Worm (Caenorhabditis elegans) whole organism, L1 larva: ENCODE results near the gene lin-14.
A peak's percentile ranks its signal among the peaks of the same experiment; 100 is the strongest.

Source experiments
- C04F5.9 ChIP-seq: sonication (generic microtip); optimal IDR thresholded peaks from 2 replicates; lab custom pipeline; 2016; ENCODE audit warnings: missing genetic modification characterization, missing compliant biosample characterization
- C34B4.2 ChIP-seq: sonication (generic microtip); optimal IDR thresholded peaks from 2 replicates; lab custom pipeline; 2017; ENCODE audit warnings: mild to moderate bottlenecking, missing genetic modification characterization, missing compliant biosample characterization
- aha-1 ChIP-seq: fragments of 150-350 bp; optimal IDR thresholded peaks from 2 replicates; lab custom pipeline; 2014; ENCODE audit warnings: missing biosample characterization, missing genetic modification characterization
- alr-1 ChIP-seq: fragments of 200-800 bp; sonication (Bioruptor generic); optimal IDR thresholded peaks from 2 replicates; lab custom pipeline; 2018; ENCODE audit warnings: borderline replicate concordance, mild to moderate bottlenecking, missing genetic modification characterization, missing compliant biosample characterization
- aly-2 ChIP-seq: fragments of 150-350 bp; optimal IDR thresholded peaks from 2 replicates; lab custom pipeline; 2014; ENCODE audit warnings: missing biosample characterization, missing genetic modification characterization
- ama-1 ChIP-seq: fragments of 150-350 bp; optimal IDR thresholded peaks from 2 replicates; lab custom pipeline; 2014
- blmp-1 ChIP-seq: fragments of 150-350 bp; optimal IDR thresholded peaks from 2 replicates; lab custom pipeline; 2014; ENCODE audit warnings: missing biosample characterization, missing genetic modification characterization
- ceh-8 ChIP-seq: fragments of 200-800 bp; sonication (Bioruptor generic); optimal IDR thresholded peaks from 2 replicates; lab custom pipeline; 2018; ENCODE audit warnings: mild to moderate bottlenecking, missing genetic modification characterization, moderate library complexity, missing compliant biosample characterization
- ceh-88 ChIP-seq: fragments of 200-800 bp; sonication (Bioruptor generic); IDR thresholded peaks from 2 replicates; pipeline ENCODE4 v1.3.6; 2022; ENCODE audit warnings: missing genetic modification characterization, missing compliant biosample characterization
- efl-3 ChIP-seq: fragments of 200-800 bp; sonication (Bioruptor generic); optimal IDR thresholded peaks from 2 replicates; lab custom pipeline; 2018; ENCODE audit warnings: mild to moderate bottlenecking, missing genetic modification characterization, missing compliant biosample characterization
- egl-27 ChIP-seq, 2 experiments: fragments of 150-350 bp in 1 of 2; sonication (generic microtip); optimal IDR thresholded peaks; 3 replicates each; lab custom pipeline; 2017 to 2018; ENCODE audit warnings: missing biosample characterization in 2 of 2, missing genetic modification characterization in 2 of 2, missing genetic modification reagents in 2 of 2
- elt-2 ChIP-seq: sonication (generic microtip); optimal IDR thresholded peaks from 2 replicates; lab custom pipeline; 2016; ENCODE audit warnings: missing genetic modification characterization, mild to moderate bottlenecking, inconsistent platforms, missing compliant biosample characterization, missing genetic modification reagents
- ets-5 ChIP-seq: fragments of 200-800 bp; sonication (Bioruptor generic); IDR thresholded peaks from 2 replicates; pipeline ENCODE4 v1.3.6; 2022; ENCODE audit warnings: missing genetic modification characterization, missing compliant biosample characterization
- fkh-10 ChIP-seq: sonication (generic microtip); optimal IDR thresholded peaks from 2 replicates; lab custom pipeline; 2017; ENCODE audit warnings: missing biosample characterization, missing genetic modification reagents, missing genetic modification characterization
- fos-1 ChIP-seq: fragments of 150-350 bp; optimal IDR thresholded peaks from 2 replicates; lab custom pipeline; 2014; ENCODE audit warnings: missing biosample characterization, missing genetic modification characterization
- hlh-17 ChIP-seq: fragments of 200-800 bp; sonication (Bioruptor generic); optimal IDR thresholded peaks from 2 replicates; lab custom pipeline; 2018; ENCODE audit warnings: missing genetic modification characterization, mild to moderate bottlenecking, missing compliant biosample characterization, moderate library complexity, borderline replicate concordance
- hlh-4 ChIP-seq: sonication (generic microtip); optimal IDR thresholded peaks from 2 replicates; lab custom pipeline; 2016; ENCODE audit warnings: mild to moderate bottlenecking, missing genetic modification characterization, missing compliant biosample characterization
- irx-1 ChIP-seq: sonication (generic microtip); optimal IDR thresholded peaks from 2 replicates; lab custom pipeline; 2016; ENCODE audit warnings: missing genetic modification characterization, missing compliant biosample characterization
- isw-1 ChIP-seq: fragments of 200-800 bp; sonication (Bioruptor generic); IDR thresholded peaks from 2 replicates; pipeline ENCODE4 v1.3.6; 2022; ENCODE audit warnings: missing genetic modification characterization, missing compliant biosample characterization
- jun-1 ChIP-seq: fragments of 150-350 bp; optimal IDR thresholded peaks from 2 replicates; lab custom pipeline; 2014; ENCODE audit warnings: missing biosample characterization, missing genetic modification reagents, missing genetic modification characterization
- lin-13 ChIP-seq: fragments of 150-350 bp; optimal IDR thresholded peaks from 2 replicates; lab custom pipeline; 2014; ENCODE audit warnings: missing biosample characterization, missing genetic modification reagents, missing genetic modification characterization
- lin-14 ChIP-seq: fragments of 200-800 bp; sonication (Bioruptor generic); optimal IDR thresholded peaks from 2 replicates; lab custom pipeline; 2018; ENCODE audit warnings: mild to moderate bottlenecking, missing genetic modification characterization, moderate library complexity, missing compliant biosample characterization
- lin-15B ChIP-seq: fragments of 150-350 bp; sonication (generic microtip); optimal IDR thresholded peaks from 3 replicates; lab custom pipeline; 2014; ENCODE audit warnings: missing biosample characterization, missing genetic modification characterization
- lin-35 ChIP-seq, 2 experiments: fragments of 150-350 bp; optimal IDR thresholded peaks; 2 replicates each; lab custom pipeline; 2014; ENCODE audit warnings: missing biosample characterization in 2 of 2, missing genetic modification characterization in 2 of 2, missing genetic modification reagents in 2 of 2
- lin-39 ChIP-seq: fragments of 150-350 bp; optimal IDR thresholded peaks from 2 replicates; lab custom pipeline; 2014; ENCODE audit warnings: missing biosample characterization, missing genetic modification reagents, missing genetic modification characterization
- lsy-2 ChIP-seq, 2 experiments: fragments of 150-350 bp; optimal IDR thresholded peaks; 2 replicates each; lab custom pipeline; 2014; ENCODE audit warnings: missing biosample characterization in 2 of 2, missing genetic modification characterization in 2 of 2
- mdl-1 ChIP-seq, 2 experiments: fragments of 150-350 bp; optimal IDR thresholded peaks; 2 replicates each; lab custom pipeline; 2014 to 2017; ENCODE audit warnings: missing biosample characterization in 2 of 2, missing genetic modification characterization in 2 of 2, inconsistent platforms in 1 of 2
- mep-1 ChIP-seq: fragments of 150-350 bp; optimal IDR thresholded peaks from 2 replicates; lab custom pipeline; 2014; ENCODE audit warnings: missing biosample characterization, missing genetic modification characterization
- nhr-11 ChIP-seq: fragments of 150-350 bp; optimal IDR thresholded peaks from 2 replicates; lab custom pipeline; 2014; ENCODE audit warnings: missing biosample characterization, missing genetic modification characterization
- nhr-19 ChIP-seq: fragments of 200-800 bp; sonication (Bioruptor generic); conservative IDR thresholded peaks from 2 replicates; pipeline ENCODE4 v1.3.6; 2022; ENCODE audit warnings: missing genetic modification characterization, missing compliant biosample characterization
- nhr-20 ChIP-seq: sonication (generic microtip); optimal IDR thresholded peaks from 2 replicates; lab custom pipeline; 2016; ENCODE audit warnings: mild to moderate bottlenecking, missing genetic modification characterization, missing compliant biosample characterization
- nhr-237 ChIP-seq: fragments of 150-350 bp; optimal IDR thresholded peaks from 2 replicates; lab custom pipeline; 2014; ENCODE audit warnings: missing biosample characterization, missing genetic modification characterization
- nhr-71 ChIP-seq: sonication (generic microtip); optimal IDR thresholded peaks from 2 replicates; lab custom pipeline; 2016; ENCODE audit warnings: mild to moderate bottlenecking, missing genetic modification characterization, moderate library complexity, missing compliant biosample characterization
- nhr-85 ChIP-seq: sonication (generic microtip); peaks from one replicate; lab custom pipeline; 2016; ENCODE audit warnings: missing genetic modification characterization, inconsistent platforms, missing compliant biosample characterization
- nhr-90 ChIP-seq: sonication (generic microtip); optimal IDR thresholded peaks from 2 replicates; lab custom pipeline; 2016; ENCODE audit warnings: mild to moderate bottlenecking, missing genetic modification characterization, missing compliant biosample characterization; ENCODE audit not compliant: poor library complexity
- pag-3 ChIP-seq: sonication (generic microtip); optimal IDR thresholded peaks from 2 replicates; lab custom pipeline; 2017; ENCODE audit warnings: missing genetic modification characterization, mild to moderate bottlenecking, missing compliant biosample characterization, antibody characterized with exemption, borderline replicate concordance; ENCODE audit not compliant: insufficient read depth
- pax-3 ChIP-seq: fragments of 200-800 bp; sonication (Bioruptor generic); optimal IDR thresholded peaks from 2 replicates; lab custom pipeline; 2018; ENCODE audit warnings: mild to moderate bottlenecking, missing genetic modification characterization, moderate library complexity, missing compliant biosample characterization
- rnt-1 ChIP-seq: sonication (generic microtip); optimal IDR thresholded peaks from 2 replicates; lab custom pipeline; 2016; ENCODE audit warnings: mild to moderate bottlenecking, missing genetic modification characterization, moderate library complexity, missing compliant biosample characterization
- skn-1 ChIP-seq: fragments of 150-350 bp; optimal IDR thresholded peaks from 2 replicates; lab custom pipeline; 2014; ENCODE audit warnings: missing biosample characterization, missing genetic modification characterization
- snpc-4 ChIP-seq: fragments of 150-350 bp; optimal IDR thresholded peaks from 2 replicates; lab custom pipeline; 2014; ENCODE audit warnings: missing biosample characterization, missing genetic modification characterization
- snu-23 ChIP-seq: sonication (generic microtip); optimal IDR thresholded peaks from 2 replicates; lab custom pipeline; 2016; ENCODE audit warnings: missing genetic modification characterization, missing compliant biosample characterization
- sox-4 ChIP-seq: sonication (generic microtip); optimal IDR thresholded peaks from 2 replicates; lab custom pipeline; 2016; ENCODE audit warnings: missing genetic modification characterization, missing compliant biosample characterization
- sup-37 ChIP-seq: fragments of 200-800 bp; sonication (Bioruptor generic); optimal IDR thresholded peaks from 2 replicates; lab custom pipeline; 2018; ENCODE audit warnings: mild to moderate bottlenecking, missing genetic modification characterization, missing compliant biosample characterization
- tbx-2 ChIP-seq: sonication (generic microtip); optimal IDR thresholded peaks from 2 replicates; lab custom pipeline; 2016; ENCODE audit warnings: missing genetic modification characterization, missing compliant biosample characterization
- tlp-1 ChIP-seq: fragments of 150-350 bp; optimal IDR thresholded peaks from 2 replicates; lab custom pipeline; 2014; ENCODE audit warnings: missing biosample characterization, missing genetic modification characterization
- unc-130 ChIP-seq: fragments of 150-350 bp; optimal IDR thresholded peaks from 2 replicates; lab custom pipeline; 2017; ENCODE audit warnings: missing biosample characterization, missing genetic modification characterization, inconsistent platforms
- unc-30 ChIP-seq: sonication (generic microtip); optimal IDR thresholded peaks from 2 replicates; lab custom pipeline; 2017; ENCODE audit warnings: missing biosample characterization, missing genetic modification characterization
- unc-62 ChIP-seq: fragments of 150-350 bp; optimal IDR thresholded peaks from 2 replicates; lab custom pipeline; 2014; ENCODE audit warnings: missing biosample characterization, missing genetic modification reagents, missing genetic modification characterization
- unc-98 ChIP-seq: fragments of 200-800 bp; sonication (Bioruptor generic); IDR thresholded peaks from 2 replicates; pipeline ENCODE4 v1.3.6; 2022; ENCODE audit warnings: missing genetic modification characterization, missing compliant biosample characterization
- vab-15 ChIP-seq: sonication (generic microtip); optimal IDR thresholded peaks from 2 replicates; lab custom pipeline; 2017; ENCODE audit warnings: missing genotype, mild to moderate bottlenecking, missing genetic modification characterization, missing compliant biosample characterization
- zip-4 ChIP-seq: fragments of 200-800 bp; sonication (Bioruptor generic); optimal IDR thresholded peaks from 2 replicates; lab custom pipeline; 2018; ENCODE audit warnings: mild to moderate bottlenecking, missing genetic modification characterization, moderate library complexity, missing compliant biosample characterization
- ztf-4 ChIP-seq: fragments of 150-350 bp; optimal IDR thresholded peaks from 2 replicates; lab custom pipeline; 2014; ENCODE audit warnings: missing biosample characterization, missing genetic modification characterization

Gene lin-14

ce11 chrX:11522058-11522757, 56.8 kb downstream of the lin-14 start, which contains the start of gene sdc-2:
Gene sdc-2 (plus strand): TSS chrX:11522707.
- no peak for TF ChIP-seq unc-30 (tag; lab: Kevin White, UChicago)
- TF ChIP-seq snpc-4 = no peak
- TF ChIP-seq alr-1 = no peak
- TF ChIP-seq snu-23 (GFP tag; lab: Kevin White, UChicago) = peak; percentile 87
- peak; percentile 51 for TF ChIP-seq irx-1 (tag; lab: Kevin White, UChicago)
- no peak for TF ChIP-seq lsy-2 (tag; optimal IDR thresholded peaks at IDR 0.05; lab: Kevin White, UChicago)
- peak; percentile 70 for TF ChIP-seq ztf-4
- TF ChIP-seq unc-130 (tag; lab: Kevin White, UChicago) = no peak
- peak; percentile 47 for TF ChIP-seq skn-1 (tag; lab: Kevin White, UChicago)
- TF ChIP-seq nhr-11 (tag; lab: Kevin White, UChicago) = no peak
- TF ChIP-seq hlh-17 = no peak
- TF ChIP-seq jun-1 (tag; lab: Kevin White, UChicago) = peak; percentile 76
- peak; percentile 44 to 77 for TF ChIP-seq lin-35 (GFP tag; optimal IDR thresholded peaks at IDR 0.05; lab: Kevin White, UChicago)
- TF ChIP-seq lin-39 = no peak
- no peak for TF ChIP-seq pax-3 (tag; lab: Kevin White, UChicago)
- no peak for TF ChIP-seq ama-1
- TF ChIP-seq sup-37 (GFP tag; lab: Kevin White, UChicago) = no peak
- TF ChIP-seq aly-2 (tag; lab: Kevin White, UChicago) = peak; percentile 29
- TF ChIP-seq elt-2 (tag; lab: Kevin White, UChicago) = peak; percentile 30
- peak; percentile 37 for TF ChIP-seq fkh-10 (GFP tag; lab: Kevin White, UChicago)
- no peak for TF ChIP-seq unc-62
- TF ChIP-seq unc-98 (GFP tag; lab: Robert Waterston, UW) = no peak
- no peak for TF ChIP-seq C34B4.2 (tag; lab: Kevin White, UChicago)
- no peak for TF ChIP-seq tbx-2 (tag; lab: Kevin White, UChicago)
- TF ChIP-seq lin-13 (GFP tag; lab: Kevin White, UChicago) = peak; percentile 12
- no peak for TF ChIP-seq zip-4 (GFP tag; lab: Kevin White, UChicago)
- no peak for TF ChIP-seq vab-15 (tag; lab: Kevin White, UChicago)
- peak; percentile 58 for TF ChIP-seq nhr-19
- peak in 1 of 2 experiments; percentile 68 for TF ChIP-seq mdl-1 (tag; optimal IDR thresholded peaks at IDR 0.05; lab: Kevin White, UChicago)
- peak; percentile 70 for TF ChIP-seq rnt-1 (tag; lab: Kevin White, UChicago)
- no peak for TF ChIP-seq efl-3 (GFP tag; lab: Kevin White, UChicago)
- TF ChIP-seq isw-1 = no peak
- peak; percentile 60 for TF ChIP-seq nhr-85 (tag; lab: Kevin White, UChicago)
- TF ChIP-seq egl-27 (tag; optimal IDR thresholded peaks at IDR 0.05; lab: Kevin White, UChicago) = no peak
- TF ChIP-seq nhr-71 = peak; percentile 81
- TF ChIP-seq C04F5.9 (tag; lab: Kevin White, UChicago) = no peak
- no peak for TF ChIP-seq ceh-8 (GFP tag; lab: Kevin White, UChicago)
- TF ChIP-seq pag-3 = no peak
- TF ChIP-seq sox-4 (tag; lab: Kevin White, UChicago) = no peak
- peak; percentile 66 for TF ChIP-seq blmp-1 (tag; lab: Kevin White, UChicago)
- no peak for TF ChIP-seq tlp-1 (tag; lab: Kevin White, UChicago)
- TF ChIP-seq lin-14 (GFP tag; lab: Kevin White, UChicago) = peak; percentile 84
- TF ChIP-seq fos-1 (tag; lab: Kevin White, UChicago) = no peak
- no peak for TF ChIP-seq hlh-4
- no peak for TF ChIP-seq ceh-88 (GFP tag; lab: Robert Waterston, UW)
- no peak for TF ChIP-seq ets-5
- peak; percentile 43 for TF ChIP-seq nhr-237 (tag; lab: Kevin White, UChicago)
- no peak for TF ChIP-seq aha-1
- no peak for TF ChIP-seq mep-1 (tag; lab: Kevin White, UChicago)
- TF ChIP-seq nhr-20 (tag; lab: Kevin White, UChicago) = peak; percentile 78
- peak; percentile 82 for TF ChIP-seq nhr-90 (tag; lab: Kevin White, UChicago)
- no peak for TF ChIP-seq lin-15B (tag; lab: Kevin White, UChicago)
